Fruit fly (Drosophila melanogaster) whole organism, embryonic: ENCODE data around the gene CG33687.

Experiments
- B-H2 ChIP-seq: fragments of 200-800 bp; sonication (Bioruptor generic); optimal IDR thresholded peaks from 2 replicates; lab custom pipeline; 2018; ENCODE audit warnings: missing biosample characterization, mild to moderate bottlenecking, missing genetic modification characterization
- CG10147 ChIP-seq: fragments of 200-800 bp; sonication (Bioruptor generic); optimal IDR thresholded peaks from 2 replicates; lab custom pipeline; 2019; ENCODE audit warnings: missing biosample characterization, mild to moderate bottlenecking, missing genetic modification characterization, moderate library complexity
- CG10543 ChIP-seq: fragments of 200-800 bp; sonication (Bioruptor generic); optimal IDR thresholded peaks from 3 replicates; lab custom pipeline; 2017; ENCODE audit warnings: missing biosample characterization, mild to moderate bottlenecking, missing genetic modification characterization, moderate library complexity
- CG10979 ChIP-seq: fragments of 200-800 bp; sonication (Bioruptor generic); optimal IDR thresholded peaks from 2 replicates; lab custom pipeline; 2018; ENCODE audit warnings: missing biosample characterization, mild to moderate bottlenecking, missing genetic modification characterization, moderate library complexity
- CG12071 ChIP-seq: fragments of 200-800 bp; sonication (Bioruptor generic); optimal IDR thresholded peaks from 3 replicates; lab custom pipeline; 2018; ENCODE audit warnings: missing biosample characterization, mild to moderate bottlenecking, missing genetic modification characterization
- CG12659 ChIP-seq: fragments of 200-800 bp; sonication (Bioruptor generic); optimal IDR thresholded peaks from 3 replicates; lab custom pipeline; 2017; ENCODE audit warnings: mild to moderate bottlenecking, missing biosample characterization, missing genetic modification reagents, missing genetic modification characterization
- CG13123 ChIP-seq: fragments of 200-800 bp; sonication (Bioruptor generic); optimal IDR thresholded peaks from 2 replicates; lab custom pipeline; 2016; ENCODE audit warnings: missing biosample characterization, missing genetic modification characterization
- CG15073 ChIP-seq: fragments of 200-800 bp; sonication (Bioruptor generic); optimal IDR thresholded peaks from 2 replicates; lab custom pipeline; 2016; ENCODE audit warnings: missing biosample characterization, missing genetic modification characterization
- CG15514 ChIP-seq: fragments of 200-800 bp; sonication (Bioruptor generic); optimal IDR thresholded peaks from 3 replicates; lab custom pipeline; 2017; ENCODE audit warnings: missing biosample characterization, missing genetic modification characterization, mild to moderate bottlenecking, moderate library complexity, missing genetic modification reagents
- CG17568 ChIP-seq: fragments of 200-800 bp; sonication (Bioruptor generic); optimal IDR thresholded peaks from 2 replicates; lab custom pipeline; 2018; ENCODE audit warnings: missing biosample characterization, mild to moderate bottlenecking, missing genetic modification characterization, moderate library complexity
- CG18764 ChIP-seq: fragments of 200-800 bp; sonication (Bioruptor generic); optimal IDR thresholded peaks from 3 replicates; lab custom pipeline; 2016; ENCODE audit warnings: missing biosample characterization, missing genetic modification characterization
- CG2129 ChIP-seq: fragments of 200-800 bp; sonication (Bioruptor generic); IDR thresholded peaks from 2 replicates; pipeline ENCODE4 v1.3.6; 2022; ENCODE audit warnings: missing biosample characterization, missing genetic modification characterization; ENCODE audit not compliant: partially characterized antibody
- CG2678 ChIP-seq: fragments of 200-800 bp; sonication (Bioruptor generic); optimal IDR thresholded peaks from 3 replicates; lab custom pipeline; 2019; ENCODE audit warnings: missing biosample characterization, mild to moderate bottlenecking, missing genetic modification characterization, moderate library complexity
- CG3065 ChIP-seq: fragments of 200-800 bp; sonication (Bioruptor generic); optimal IDR thresholded peaks from 2 replicates; lab custom pipeline; 2016; ENCODE audit warnings: missing biosample characterization, missing genetic modification characterization
- CG32767 ChIP-seq: fragments of 200-800 bp; sonication (Bioruptor generic); IDR thresholded peaks from 2 replicates; pipeline ENCODE4 v1.3.6; 2022; ENCODE audit warnings: missing biosample characterization, missing genetic modification characterization
- CG34376 ChIP-seq: fragments of 200-800 bp; sonication (Bioruptor generic); optimal IDR thresholded peaks from 2 replicates; lab custom pipeline; 2018; ENCODE audit warnings: missing biosample characterization, mild to moderate bottlenecking, missing genetic modification characterization
- CG6175 ChIP-seq: fragments of 200-800 bp; sonication (Bioruptor generic); IDR thresholded peaks from 3 replicates; pipeline ENCODE4 v1.3.6; 2022; ENCODE audit warnings: missing biosample characterization, missing genetic modification characterization
- CG7928 ChIP-seq: fragments of 200-800 bp; sonication (Bioruptor generic); optimal IDR thresholded peaks from 2 replicates; lab custom pipeline; 2017; ENCODE audit warnings: missing biosample characterization, mild to moderate bottlenecking, missing genetic modification characterization
- CG8290 ChIP-seq, 3 experiments: fragments of 200-800 bp; sonication (Bioruptor generic); optimal IDR thresholded peaks; 2 replicates each; lab custom pipeline; 2016 to 2019; ENCODE audit warnings: missing biosample characterization in 3 of 3, missing genetic modification characterization in 3 of 3, mild to moderate bottlenecking in 2 of 3, moderate library complexity in 1 of 3
- CG9727 ChIP-seq: fragments of 200-800 bp; sonication (Bioruptor generic); optimal IDR thresholded peaks from 3 replicates; lab custom pipeline; 2017; ENCODE audit warnings: missing biosample characterization, mild to moderate bottlenecking, missing genetic modification characterization
- CHES-1-like ChIP-seq: fragments of 200-800 bp; sonication (Bioruptor generic); optimal IDR thresholded peaks from 2 replicates; lab custom pipeline; 2016; ENCODE audit warnings: missing biosample characterization, missing genetic modification characterization
- D19B ChIP-seq: fragments of 200-800 bp; sonication (Bioruptor generic); optimal IDR thresholded peaks from 2 replicates; lab custom pipeline; 2017; ENCODE audit warnings: missing biosample characterization, mild to moderate bottlenecking, missing genetic modification characterization
- Dbx ChIP-seq: fragments of 200-800 bp; sonication (Bioruptor generic); IDR thresholded peaks from 3 replicates; pipeline ENCODE4 v1.3.6; 2022; ENCODE audit warnings: missing biosample characterization, missing genetic modification characterization
- Neu2 ChIP-seq: fragments of 200-800 bp; sonication (Bioruptor generic); optimal IDR thresholded peaks from 3 replicates; lab custom pipeline; 2016; ENCODE audit warnings: missing biosample characterization, missing genetic modification characterization, borderline replicate concordance
- Nf-YC ChIP-seq: fragments of 200-800 bp; optimal IDR thresholded peaks from 3 replicates; lab custom pipeline; 2019; ENCODE audit warnings: missing biosample characterization, mild to moderate bottlenecking, missing genetic modification characterization, moderate library complexity
- Opbp ChIP-seq: fragments of 200-800 bp; sonication (Bioruptor generic); IDR thresholded peaks from 3 replicates; pipeline ENCODE4 v1.3.6; 2022; ENCODE audit warnings: missing biosample characterization, missing genetic modification characterization; ENCODE audit not compliant: partially characterized antibody
- Poxn ChIP-seq: fragments of 200-800 bp; sonication (Bioruptor generic); IDR thresholded peaks from 2 replicates; pipeline ENCODE4 v1.3.6; 2022; ENCODE audit warnings: missing biosample characterization, missing genetic modification characterization
- Six4 ChIP-seq: fragments of 200-800 bp; sonication (Bioruptor generic); optimal IDR thresholded peaks from 2 replicates; lab custom pipeline; 2016; ENCODE audit warnings: missing biosample characterization, missing genetic modification characterization
- Xbp1 ChIP-seq: fragments of 200-800 bp; sonication (Bioruptor generic); optimal IDR thresholded peaks from 3 replicates; lab custom pipeline; 2016; ENCODE audit warnings: missing biosample characterization, mild to moderate bottlenecking, missing genetic modification characterization
- ap ChIP-seq: fragments of 200-800 bp; sonication (Bioruptor generic); IDR thresholded peaks from 2 replicates; pipeline ENCODE4 v1.3.6; 2022; ENCODE audit warnings: missing biosample characterization, missing genetic modification characterization
- bcd ChIP-seq: fragments of 200-800 bp; sonication (Bioruptor generic); optimal IDR thresholded peaks from 2 replicates; lab custom pipeline; 2017; ENCODE audit warnings: missing biosample characterization, mild to moderate bottlenecking, missing genetic modification characterization
- bigmax ChIP-seq: fragments of 200-800 bp; sonication (Bioruptor generic); optimal IDR thresholded peaks from 2 replicates; lab custom pipeline; 2018; ENCODE audit warnings: missing biosample characterization, mild to moderate bottlenecking, missing genetic modification characterization
- cad ChIP-seq: fragments of >200 bp; optimal IDR thresholded peaks from 2 replicates; lab custom pipeline; 2017; ENCODE audit warnings: missing biosample characterization, missing genetic modification characterization
- corto ChIP-seq: fragments of 200-800 bp; sonication (Bioruptor generic); optimal IDR thresholded peaks from 2 replicates; lab custom pipeline; 2016; ENCODE audit warnings: missing biosample characterization, mild to moderate bottlenecking, missing genetic modification characterization, moderate library complexity
- en ChIP-seq: fragments of 200-800 bp; sonication (Bioruptor generic); optimal IDR thresholded peaks from 2 replicates; lab custom pipeline; 2016; ENCODE audit warnings: missing biosample characterization, missing genetic modification characterization
- esg ChIP-seq: fragments of 200-800 bp; sonication (Bioruptor generic); conservative IDR thresholded peaks from 2 replicates; pipeline ENCODE4 v1.3.6; 2022; ENCODE audit warnings: missing biosample characterization, missing genetic modification characterization
- exex ChIP-seq: fragments of 200-800 bp; sonication (Bioruptor generic); optimal IDR thresholded peaks from 4 replicates; lab custom pipeline; 2018; ENCODE audit warnings: missing biosample characterization, mild to moderate bottlenecking, missing genetic modification characterization, moderate library complexity
- gsb-n ChIP-seq: fragments of 200-800 bp; sonication (Bioruptor generic); optimal IDR thresholded peaks from 3 replicates; lab custom pipeline; 2018; ENCODE audit warnings: missing biosample characterization, mild to moderate bottlenecking, missing genetic modification characterization
- h ChIP-seq: fragments of >200 bp; optimal IDR thresholded peaks from 2 replicates; lab custom pipeline; 2017
- hbn ChIP-seq: fragments of 200-800 bp; sonication (Bioruptor generic); IDR thresholded peaks from 2 replicates; pipeline ENCODE4 v1.3.6; 2022; ENCODE audit warnings: missing biosample characterization, missing genetic modification characterization; ENCODE audit not compliant: partially characterized antibody
- lbe ChIP-seq: fragments of 200-800 bp; sonication (Bioruptor generic); optimal IDR thresholded peaks from 2 replicates; lab custom pipeline; 2016; ENCODE audit warnings: missing biosample characterization, mild to moderate bottlenecking, missing genetic modification characterization
- lilli ChIP-seq: fragments of 200-800 bp; sonication (Bioruptor generic); optimal IDR thresholded peaks from 3 replicates; lab custom pipeline; 2016; ENCODE audit warnings: missing biosample characterization, missing genetic modification characterization
- nerfin-2 ChIP-seq: fragments of 200-800 bp; sonication (Bioruptor generic); IDR thresholded peaks from 2 replicates; pipeline ENCODE4 v1.3.6; 2022; ENCODE audit warnings: missing biosample characterization, missing genetic modification characterization; ENCODE audit not compliant: partially characterized antibody
- p53 ChIP-seq: fragments of 200-800 bp; sonication (Bioruptor generic); optimal IDR thresholded peaks from 2 replicates; lab custom pipeline; 2016; ENCODE audit warnings: missing biosample characterization, missing genetic modification characterization
- pan ChIP-seq, 4 experiments: fragments of >200 bp in 3 of 4; fragments of 200-800 bp in 1 of 4; sonication (Bioruptor generic) in 1 of 4; optimal IDR thresholded peaks in 3 of 4; IDR thresholded peaks in 1 of 4; 2 replicates each; pipeline versions ENCODE4 v1.3.6 to Lab custom; 2017 to 2022; ENCODE audit warnings: missing biosample characterization in 2 of 4, missing genetic modification characterization in 2 of 4, mixed read lengths in 1 of 4
- pum ChIP-seq: fragments of 200-800 bp; sonication (Bioruptor generic); optimal IDR thresholded peaks from 2 replicates; lab custom pipeline; 2016; ENCODE audit warnings: missing biosample characterization, missing genetic modification characterization
- row ChIP-seq: fragments of 200-800 bp; sonication (Bioruptor generic); IDR thresholded peaks from 3 replicates; pipeline ENCODE4 v1.3.6; 2022; ENCODE audit warnings: missing biosample characterization, missing genetic modification characterization
- sim ChIP-seq: fragments of 200-800 bp; sonication (Bioruptor generic); IDR thresholded peaks from 2 replicates; pipeline ENCODE4 v1.3.6; 2022; ENCODE audit warnings: missing biosample characterization, missing genetic modification characterization
- ttk ChIP-seq: fragments of 200-800 bp; sonication (Bioruptor generic); IDR thresholded peaks from 2 replicates; pipeline ENCODE4 v2.1.2; 2022; ENCODE audit warnings: missing biosample characterization, missing genetic modification characterization
- wek ChIP-seq: fragments of 200-800 bp; sonication (Bioruptor generic); optimal IDR thresholded peaks from 3 replicates; lab custom pipeline; 2018; ENCODE audit warnings: missing biosample characterization, mild to moderate bottlenecking, missing genetic modification characterization, moderate library complexity

Gene CG33687

dm6 chr3L:16203236-16203635, 5.6 kb downstream of the CG33687 start (continued):
- TF ChIP-seq CG15514 (GFP tag; lab: Kevin White, UChicago) (peak; percentile 76), CG15073 (GFP tag; lab: Kevin White, UChicago) (no peak), CG10543 (GFP tag; lab: Kevin White, UChicago) (peak; percentile 40), cad (GFP tag; lab: Kevin White, UChicago) (no peak), row (peak; percentile 90), Xbp1 (GFP tag; lab: Kevin White, UChicago) (peak; percentile 70), exex (tag; lab: Kevin White, UChicago) (peak; percentile 64), hbn (no peak), CG2678 (peak; percentile 90), sim (GFP tag; lab: Robert Waterston, UW) (no peak), esg (peak; percentile 82), ap (GFP tag; lab: Robert Waterston, UW) (peak; percentile 64; the same call in 1 of the 2 replicates), lilli (GFP tag; lab: Kevin White, UChicago) (peak; percentile 86), en (GFP tag; lab: Kevin White, UChicago) (peak; percentile 70), CG17568 (GFP tag; lab: Kevin White, UChicago) (peak; percentile 56), B-H2 (GFP tag; lab: Kevin White, UChicago) (no peak), CG3065 (GFP tag; lab: Kevin White, UChicago) (peak; percentile 3), ttk (peak; percentile 83), bcd (GFP tag; lab: Kevin White, UChicago) (peak; percentile 84), CG18764 (GFP tag; lab: Kevin White, UChicago) (peak; percentile 18), corto (GFP tag; lab: Kevin White, UChicago) (peak; percentile 30), CG32767 (GFP tag; lab: Robert Waterston, UW) (no peak; the same call in 1 of the 2 replicates), gsb-n (tag; lab: Kevin White, UChicago) (no peak), CG34376 (peak; percentile 5), CG10979 (tag; lab: Kevin White, UChicago) (no peak), Dbx (GFP tag; lab: Robert Waterston, UW) (peak; percentile 89), pan (optimal IDR thresholded peaks at IDR 0.05; lab: Kevin White, UChicago) (no peak), pan (GFP tag; optimal IDR thresholded peaks at IDR 0.05 in 1 of 2, IDR thresholded peaks at IDR 0.05 in 1 of 2) (peak in 1 of 2 experiments; percentile 89), lbe (GFP tag; lab: Kevin White, UChicago) (peak; percentile 77), D19B (GFP tag; lab: Kevin White, UChicago) (peak; percentile 75), CG10147 (GFP tag; lab: Kevin White, UChicago) (peak; percentile 75), CG2129 (no peak), Poxn (GFP tag; lab: Robert Waterston, UW) (peak; percentile 77), Neu2 (GFP tag; lab: Kevin White, UChicago) (no peak), CG12659 (peak; percentile 67), wek (GFP tag; lab: Kevin White, UChicago) (no peak), p53 (no peak), Six4 (GFP tag; lab: Kevin White, UChicago) (peak; percentile 27), CG12071 (GFP tag; lab: Kevin White, UChicago) (peak; percentile 82), Nf-YC (tag; lab: Kevin White, UChicago) (peak; percentile 0), Opbp (GFP tag; lab: Robert Waterston, UW) (no peak), nerfin-2 (GFP tag; lab: Robert Waterston, UW) (no peak), CG6175 (peak; percentile 77; the same call in 2 of the 3 replicates), bigmax (no peak), CG13123 (no peak), CHES-1-like (GFP tag; lab: Kevin White, UChicago) (peak; percentile 50), CG7928 (peak; percentile 50), CG9727 (peak; percentile 65), CG8290 (GFP tag; optimal IDR thresholded peaks at IDR 0.05; lab: Kevin White, UChicago) (no peak), CG8290 (tag; optimal IDR thresholded peaks at IDR 0.05; lab: Kevin White, UChicago) (peak in 1 of 2 experiments; percentile 94), h (lab: Kevin White, UChicago) (no peak), pum (GFP tag; lab: Kevin White, UChicago) (peak; percentile 63)
